Worm (Caenorhabditis elegans) whole organism, L3 larva: ENCODE data around the gene W07G1.1.

Experiments used
- R02D3.7 ChIP-seq: fragments of 150-350 bp; optimal IDR thresholded peaks from 2 replicates; lab custom pipeline; 2014; ENCODE audit warnings: missing biosample characterization, missing genetic modification characterization
- ZK546.5 ChIP-seq: sonication (generic microtip); optimal IDR thresholded peaks from 2 replicates; lab custom pipeline; 2017; ENCODE audit warnings: missing biosample characterization, missing genetic modification characterization
- aly-2 ChIP-seq: fragments of 150-350 bp; optimal IDR thresholded peaks from 2 replicates; lab custom pipeline; 2014; ENCODE audit warnings: missing biosample characterization, missing genetic modification characterization
- ama-1 ChIP-seq: fragments of 150-350 bp; optimal IDR thresholded peaks from 2 replicates; lab custom pipeline; 2018
- egl-27 ChIP-seq: sonication (generic microtip); optimal IDR thresholded peaks from 4 replicates; lab custom pipeline; 2017; ENCODE audit warnings: missing biosample characterization, missing genetic modification reagents, missing genetic modification characterization
- egl-5 ChIP-seq: fragments of 150-350 bp; optimal IDR thresholded peaks from 2 replicates; lab custom pipeline; 2017; ENCODE audit warnings: missing biosample characterization, missing genetic modification reagents, missing genetic modification characterization, inconsistent platforms
- elt-2 ChIP-seq: sonication (generic microtip); optimal IDR thresholded peaks from 2 replicates; lab custom pipeline; 2016; ENCODE audit warnings: missing genetic modification reagents, mild to moderate bottlenecking, missing genetic modification characterization, missing compliant biosample characterization
- elt-3 ChIP-seq, 3 experiments: fragments of 150-350 bp in 1 of 3; sonication (generic microtip) in 2 of 3; optimal IDR thresholded peaks; 2 replicates in 2 of 3; 4 replicates in 1 of 3; lab custom pipeline; 2014 to 2017; ENCODE audit warnings: missing biosample characterization in 3 of 3, missing genetic modification characterization in 3 of 3
- fkh-10 ChIP-seq: sonication (generic microtip); optimal IDR thresholded peaks from 2 replicates; lab custom pipeline; 2017; ENCODE audit warnings: missing biosample characterization, missing genetic modification reagents, missing genetic modification characterization
- fos-1 ChIP-seq: fragments of 150-350 bp; optimal IDR thresholded peaks from 2 replicates; lab custom pipeline; 2014; ENCODE audit warnings: missing biosample characterization, missing genetic modification characterization
- hmg-11 ChIP-seq: sonication (generic microtip); optimal IDR thresholded peaks from 2 replicates; lab custom pipeline; 2016; ENCODE audit warnings: missing genetic modification characterization, missing compliant biosample characterization
- jun-1 ChIP-seq: fragments of 150-350 bp; optimal IDR thresholded peaks from 2 replicates; lab custom pipeline; 2014; ENCODE audit warnings: missing biosample characterization, missing genetic modification reagents, missing genetic modification characterization
- lin-15B ChIP-seq: fragments of 150-350 bp; optimal IDR thresholded peaks from 2 replicates; lab custom pipeline; 2014; ENCODE audit warnings: missing biosample characterization, missing genetic modification characterization
- lin-39 ChIP-seq: fragments of 150-350 bp; optimal IDR thresholded peaks from 2 replicates; lab custom pipeline; 2018; ENCODE audit warnings: missing biosample characterization, missing genetic modification reagents, missing genetic modification characterization
- lsy-12 ChIP-seq: sonication (generic microtip); optimal IDR thresholded peaks from 2 replicates; lab custom pipeline; 2016; ENCODE audit warnings: mild to moderate bottlenecking, missing genetic modification characterization, missing compliant biosample characterization
- nfya-1 ChIP-seq: sonication (generic microtip); optimal IDR thresholded peaks from 2 replicates; lab custom pipeline; 2017; ENCODE audit warnings: missing genetic modification characterization, mild to moderate bottlenecking, missing compliant biosample characterization, antibody characterized with exemption, moderate library complexity; ENCODE audit not compliant: insufficient read depth
- nhr-11 ChIP-seq: fragments of 150-350 bp; optimal IDR thresholded peaks from 2 replicates; lab custom pipeline; 2014; ENCODE audit warnings: missing biosample characterization, missing genetic modification characterization
- nhr-12 ChIP-seq: fragments of 150-350 bp; optimal IDR thresholded peaks from 2 replicates; lab custom pipeline; 2014; ENCODE audit warnings: missing biosample characterization, missing genetic modification characterization
- nhr-23 ChIP-seq: fragments of 150-350 bp; optimal IDR thresholded peaks from 2 replicates; lab custom pipeline; 2014; ENCODE audit warnings: missing biosample characterization, missing genetic modification reagents, missing genetic modification characterization
- nhr-25 ChIP-seq: sonication (generic microtip); optimal IDR thresholded peaks from 2 replicates; lab custom pipeline; 2017; ENCODE audit warnings: missing biosample characterization, missing genetic modification characterization
- nhr-28 ChIP-seq: fragments of 150-350 bp; optimal IDR thresholded peaks from 2 replicates; lab custom pipeline; 2014; ENCODE audit warnings: missing biosample characterization, missing genetic modification characterization
- nhr-43 ChIP-seq: sonication (generic microtip); optimal IDR thresholded peaks from 2 replicates; lab custom pipeline; 2016; ENCODE audit warnings: mild to moderate bottlenecking, missing genetic modification characterization, missing compliant biosample characterization; ENCODE audit not compliant: poor library complexity, severe bottlenecking
- nhr-67 ChIP-seq: fragments of 150-350 bp; optimal IDR thresholded peaks from 2 replicates; lab custom pipeline; 2014; ENCODE audit warnings: missing biosample characterization, missing genetic modification characterization
- nhr-76 ChIP-seq: fragments of 150-350 bp; sonication (generic microtip); optimal IDR thresholded peaks from 5 replicates; lab custom pipeline; 2014; ENCODE audit warnings: missing biosample characterization, missing genetic modification characterization
- nhr-77 ChIP-seq: fragments of 150-350 bp; optimal IDR thresholded peaks from 2 replicates; lab custom pipeline; 2014; ENCODE audit warnings: missing biosample characterization, missing genetic modification characterization
- pha-4 ChIP-seq: fragments of 150-350 bp; optimal IDR thresholded peaks from 2 replicates; lab custom pipeline; 2014; ENCODE audit warnings: missing biosample characterization, missing genetic modification reagents, missing genetic modification characterization
- pqm-1 ChIP-seq: fragments of 150-350 bp; optimal IDR thresholded peaks from 2 replicates; lab custom pipeline; 2017; ENCODE audit warnings: missing biosample characterization, missing genetic modification characterization, inconsistent platforms
- sea-2 ChIP-seq: fragments of 150-350 bp; sonication (generic microtip); optimal IDR thresholded peaks from 4 replicates; lab custom pipeline; 2014; ENCODE audit warnings: missing biosample characterization, missing genetic modification reagents, missing genetic modification characterization
- skn-1 ChIP-seq: fragments of 150-350 bp; optimal IDR thresholded peaks from 2 replicates; lab custom pipeline; 2014; ENCODE audit warnings: missing biosample characterization, missing genetic modification characterization
- snpc-4 ChIP-seq: fragments of 150-350 bp; optimal IDR thresholded peaks from 2 replicates; lab custom pipeline; 2014; ENCODE audit warnings: missing biosample characterization, missing genetic modification characterization
- tbx-2 ChIP-seq: sonication (generic microtip); optimal IDR thresholded peaks from 2 replicates; lab custom pipeline; 2016; ENCODE audit warnings: mild to moderate bottlenecking, missing genetic modification characterization, missing compliant biosample characterization
- ztf-11 ChIP-seq: fragments of 150-350 bp; optimal IDR thresholded peaks from 2 replicates; lab custom pipeline; 2014; ENCODE audit warnings: missing biosample characterization, missing genetic modification characterization
- ztf-4 ChIP-seq: fragments of 150-350 bp; optimal IDR thresholded peaks from 2 replicates; lab custom pipeline; 2014; ENCODE audit warnings: missing biosample characterization, missing genetic modification characterization

The W07G1.1 gene

DNA sequence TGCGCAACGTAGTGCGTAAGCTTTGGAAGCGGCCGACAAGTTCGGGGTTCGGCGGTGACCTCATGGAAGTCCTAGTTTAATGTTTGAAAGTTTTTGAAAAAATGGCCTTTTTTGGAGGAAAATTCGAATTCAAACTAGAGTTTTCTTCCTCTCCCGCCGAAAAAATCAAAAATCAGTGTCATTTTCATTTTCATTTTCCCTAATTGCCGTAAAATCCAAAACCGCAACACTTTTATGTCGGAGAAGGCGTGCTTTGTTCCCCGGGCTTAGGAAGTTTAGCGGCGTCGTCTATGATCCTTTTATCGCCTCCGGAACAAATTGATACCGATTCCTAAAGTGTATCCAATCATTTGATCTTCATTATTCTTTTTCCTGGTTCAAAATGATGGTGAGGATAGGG, 14.5 kb downstream of the W07G1.1 start, which contains the start of gene mltn-5:
TSS of gene mltn-5 (plus strand) at position 301 of the 400 bp plus-strand sequence.
- no peak for TF ChIP-seq egl-27 (tag; lab: Kevin White, UChicago)
- TF ChIP-seq nhr-67 (tag; lab: Kevin White, UChicago): no peak
- TF ChIP-seq lin-15B: no peak
- no peak for TF ChIP-seq ztf-11

DNA sequence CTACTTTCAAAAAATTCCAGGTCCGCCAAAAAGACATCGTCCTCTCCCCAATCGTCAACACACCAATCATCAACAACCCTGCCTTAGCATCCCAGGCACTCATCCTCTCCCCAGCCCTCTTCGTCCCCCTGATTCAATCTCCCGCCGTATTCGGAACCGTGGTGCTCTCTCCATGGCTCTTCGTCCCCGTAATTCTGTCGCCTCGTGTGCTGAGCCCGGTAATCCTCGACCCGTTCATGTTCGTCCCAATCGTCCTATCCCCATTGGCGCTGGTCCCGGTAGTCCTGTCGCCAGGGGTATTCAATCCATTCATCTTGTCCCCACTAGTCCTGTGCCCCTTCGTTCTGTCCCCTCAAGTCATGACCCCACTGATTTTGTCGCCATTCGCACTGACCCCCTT, 20.3 kb downstream of the W07G1.1 start:
- TF ChIP-seq aly-2 (tag; lab: Kevin White, UChicago) (no peak), nhr-43 (tag; lab: Kevin White, UChicago) (no peak), nhr-12 (tag; lab: Kevin White, UChicago) (no peak), pqm-1 (no peak), nhr-67 (tag; lab: Kevin White, UChicago) (no peak), lin-15B (no peak), nhr-76 (tag; lab: Kevin White, UChicago) (no peak), ztf-11 (no peak), R02D3.7 (tag; lab: Kevin White, UChicago) (no peak), nfya-1 (tag; lab: Kevin White, UChicago) (no peak), fkh-10 (no peak), lsy-12 (tag; lab: Kevin White, UChicago) (no peak), fos-1 (tag; lab: Kevin White, UChicago) (no peak), hmg-11 (tag; lab: Kevin White, UChicago) (no peak), egl-27 (tag; lab: Kevin White, UChicago) (no peak), ZK546.5 (tag; lab: Kevin White, UChicago) (no peak), egl-5 (tag; lab: Kevin White, UChicago) (no peak), jun-1 (tag; lab: Kevin White, UChicago) (no peak), snpc-4 (tag; lab: Kevin White, UChicago) (no peak), nhr-28 (tag; lab: Kevin White, UChicago) (no peak)

ce11 chrII:13916040-13916439, 23.4 kb downstream of the W07G1.1 start, which contains the start of gene mltn-3:
TSS of gene mltn-3 (plus strand) at chrII:13916340.
- TF ChIP-seq pqm-1: no peak
- no peak for TF ChIP-seq snpc-4 (tag; lab: Kevin White, UChicago)
- TF ChIP-seq jun-1 (tag; lab: Kevin White, UChicago): no peak
- no peak for TF ChIP-seq tbx-2 (tag; lab: Kevin White, UChicago)
- no peak for TF ChIP-seq nhr-77 (tag; lab: Kevin White, UChicago)
- no peak for TF ChIP-seq sea-2 (GFP tag; lab: Kevin White, UChicago)
- no peak for TF ChIP-seq egl-5 (tag; lab: Kevin White, UChicago)
- TF ChIP-seq nhr-25 (tag; lab: Kevin White, UChicago): no peak
- no peak for TF ChIP-seq nhr-43 (tag; lab: Kevin White, UChicago)
- TF ChIP-seq pha-4 (tag; lab: Kevin White, UChicago): no peak
- no peak for TF ChIP-seq elt-3 (tag; optimal IDR thresholded peaks at IDR 0.05; lab: Kevin White, UChicago)
- TF ChIP-seq ama-1: no peak
- TF ChIP-seq hmg-11 (tag; lab: Kevin White, UChicago): no peak
- no peak for TF ChIP-seq aly-2 (tag; lab: Kevin White, UChicago)
- TF ChIP-seq nhr-28 (tag; lab: Kevin White, UChicago): no peak
- TF ChIP-seq R02D3.7 (tag; lab: Kevin White, UChicago): no peak
- no peak for TF ChIP-seq lin-15B

- no peak for TF ChIP-seq pha-4 (tag; lab: Kevin White, UChicago)
- peak; percentile 34 for TF ChIP-seq elt-2 (tag; lab: Kevin White, UChicago)
- peak; percentile 69 for TF ChIP-seq nhr-23
- TF ChIP-seq nhr-77 (tag; lab: Kevin White, UChicago): peak; percentile 9
- TF ChIP-seq nhr-25 (tag; lab: Kevin White, UChicago): peak; percentile 59
- peak; percentile 74 for TF ChIP-seq lin-15B
- TF ChIP-seq skn-1: peak; percentile 7
- TF ChIP-seq nfya-1 (tag; lab: Kevin White, UChicago): no peak
- TF ChIP-seq ztf-4 (tag; lab: Kevin White, UChicago): no peak
- TF ChIP-seq hmg-11 (tag; lab: Kevin White, UChicago): no peak
- TF ChIP-seq lin-39 (tag; lab: Kevin White, UChicago): peak; percentile 90
- TF ChIP-seq pqm-1: peak; percentile 16
Observed at ce11 chrII:13908592-13908991, 30.8 kb downstream of the W07G1.1 start, which contains the start of gene citk-1. TSS of gene citk-1 (plus strand) at chrII:13908914.

DNA sequence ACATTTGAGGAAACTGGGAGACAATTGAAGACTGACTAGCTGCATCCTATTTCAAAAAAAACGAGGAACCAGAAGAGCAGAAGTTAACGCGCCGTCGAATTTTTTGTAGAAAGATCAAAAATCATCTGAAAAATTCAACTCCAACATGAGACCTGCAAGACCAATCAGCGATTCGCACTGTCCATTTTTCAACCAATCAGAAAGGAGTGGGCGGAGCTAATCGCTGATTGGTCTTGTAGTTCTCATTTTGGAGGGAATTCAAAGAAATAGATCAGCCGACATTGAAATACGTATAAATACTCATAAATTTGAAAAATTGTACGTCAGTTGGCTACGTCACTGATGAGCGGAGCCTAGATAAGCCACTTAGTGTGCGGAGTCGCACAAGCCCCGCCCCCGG, 31.8 kb downstream of the W07G1.1 start:
- TF ChIP-seq nhr-23 (no peak), sea-2 (GFP tag; lab: Kevin White, UChicago) (no peak), nfya-1 (tag; lab: Kevin White, UChicago) (peak; percentile 89), egl-5 (tag; lab: Kevin White, UChicago) (no peak), nhr-11 (no peak)
